Fruit fly (Drosophila melanogaster): Measurements from ENCODE around the gene EloA.

EloA gene

DNA sequence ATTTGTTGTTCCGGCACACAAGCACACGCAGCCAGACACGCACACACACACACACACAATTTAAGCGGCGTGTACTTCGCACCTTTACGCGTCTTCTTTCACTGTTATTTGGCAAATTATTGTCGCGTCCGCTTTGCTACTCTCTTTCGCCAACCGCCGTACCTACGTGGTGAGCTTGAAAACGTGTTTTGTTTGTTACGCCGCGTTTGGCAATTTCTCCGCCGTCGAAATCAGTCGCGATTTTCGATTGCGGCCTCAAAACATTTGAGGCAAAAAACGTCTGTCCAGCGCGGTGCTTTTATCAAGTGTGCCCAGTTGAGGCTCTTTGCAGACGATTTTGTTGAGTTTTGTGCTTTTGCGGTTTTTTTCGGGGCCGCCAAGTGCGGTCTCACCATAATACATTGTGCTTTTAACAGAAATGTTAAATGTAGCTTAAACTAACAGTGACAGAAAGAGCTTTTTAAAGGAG, 29.6 kb upstream of the EloA start (continued):
- TF ChIP-seq Taf1 (GFP tag; IDR thresholded peaks at IDR 0.05) (no peak), CG6813 (GFP tag; optimal IDR thresholded peaks at IDR 0.05) (peak; percentile 7), CG3995 (GFP tag; optimal IDR thresholded peaks at IDR 0.05) (peak; percentile 4), CG15601 (tag; optimal IDR thresholded peaks at IDR 0.05) (no peak), Bgb (GFP tag; IDR thresholded peaks at IDR 0.05; ENCODE audit: partially characterized antibody) (peak; percentile 45; the same call in 1 of the 2 replicates), CG13296 (GFP tag; optimal IDR thresholded peaks at IDR 0.05) (no peak), CG1792 (GFP tag; optimal IDR thresholded peaks at IDR 0.05) (no peak), Gug (GFP tag; IDR thresholded peaks at IDR 0.05) (no peak), ken (GFP tag; IDR thresholded peaks at IDR 0.05) (no peak), Max (GFP tag; optimal IDR thresholded peaks at IDR 0.05) (no peak), HmgZ (tag; optimal IDR thresholded peaks at IDR 0.05) (peak; percentile 37), bab2 (GFP tag; optimal IDR thresholded peaks at IDR 0.05) (no peak), CG2120 (GFP tag; optimal IDR thresholded peaks at IDR 0.05) (no peak), cg (GFP tag; optimal IDR thresholded peaks at IDR 0.05) (peak; percentile 75), CTCF (GFP tag; optimal IDR thresholded peaks at IDR 0.05) (peak; percentile 52), exex (tag; optimal IDR thresholded peaks at IDR 0.05) (peak; percentile 47), nerfin-1 (tag; optimal IDR thresholded peaks at IDR 0.05) (no peak), nerfin-2 (GFP tag; IDR thresholded peaks at IDR 0.05; ENCODE audit: partially characterized antibody) (no peak), Bdp1 (GFP tag; optimal IDR thresholded peaks at IDR 0.05) (no peak), Eip74EF (GFP tag; optimal IDR thresholded peaks at IDR 0.05) (no peak), CG14860 (GFP tag; IDR thresholded peaks at IDR 0.05; ENCODE audit: partially characterized antibody) (no peak), ranshi (GFP tag; IDR thresholded peaks at IDR 0.05) (no peak), zen (tag; optimal IDR thresholded peaks at IDR 0.05) (no peak), jumu (GFP tag; optimal IDR thresholded peaks at IDR 0.05) (no peak), lilli (GFP tag; optimal IDR thresholded peaks at IDR 0.05) (no peak), Hand (GFP tag; optimal IDR thresholded peaks at IDR 0.05) (no peak), NFAT (GFP tag; IDR thresholded peaks at IDR 0.05) (no peak), CG6683 (GFP tag; optimal IDR thresholded peaks at IDR 0.05) (no peak), B-H2 (GFP tag; optimal IDR thresholded peaks at IDR 0.05) (no peak), CG11247 (GFP tag; IDR thresholded peaks at IDR 0.05) (no peak), otp (GFP tag; IDR thresholded peaks at IDR 0.05) (no peak), CG18476 (GFP tag; optimal IDR thresholded peaks at IDR 0.05) (no peak), cwo (GFP tag; optimal IDR thresholded peaks at IDR 0.05) (peak; percentile 9), CG11456 (GFP tag; IDR thresholded peaks at IDR 0.05) (no peak), CG5180 (GFP tag; optimal IDR thresholded peaks at IDR 0.05) (no peak), Fer3 (tag; optimal IDR thresholded peaks at IDR 0.05) (no peak), CG8924 (tag; optimal IDR thresholded peaks at IDR 0.05) (no peak), ssp (GFP tag; IDR thresholded peaks at IDR 0.05) (no peak), CG32532 (GFP tag; IDR thresholded peaks at IDR 0.05) (no peak), CG9437 (GFP tag; optimal IDR thresholded peaks at IDR 0.05) (no peak), usp (GFP tag; optimal IDR thresholded peaks at IDR 0.05) (no peak), Ravus (GFP tag; IDR thresholded peaks at IDR 0.05) (no peak), psq (GFP tag; optimal IDR thresholded peaks at IDR 0.05) (peak; percentile 8), CG15514 (GFP tag; optimal IDR thresholded peaks at IDR 0.05) (peak; percentile 25), dati (GFP tag; IDR thresholded peaks at IDR 0.05) (no peak), E2f2 (GFP tag; IDR thresholded peaks at IDR 0.05) (peak; percentile 72), Sox100B (GFP tag; optimal IDR thresholded peaks at IDR 0.05) (no peak), CG10274 (GFP tag; optimal IDR thresholded peaks at IDR 0.05) (no peak), CG9876 (GFP tag; optimal IDR thresholded peaks at IDR 0.05) (no peak), ci (GFP tag; IDR thresholded peaks at IDR 0.05) (0 out of 3 replicates have a peak, but pooled peaks have one; percentile 36), Kr (GFP tag; optimal IDR thresholded peaks at IDR 0.05) (no peak), ab (GFP tag; optimal IDR thresholded peaks at IDR 0.05) (no peak)
